Worm (Caenorhabditis elegans) whole organism, L4 larva: ENCODE results near the gene rpl-16.

Source experiments
- aly-2 ChIP-seq: sonication (generic microtip); optimal IDR thresholded peaks from 2 replicates; lab custom pipeline; 2018; ENCODE audit warnings: missing biosample characterization, missing genetic modification characterization
- pqm-1 ChIP-seq: sonication (generic microtip); optimal IDR thresholded peaks from 2 replicates; lab custom pipeline; 2017; ENCODE audit warnings: missing biosample characterization, missing genetic modification characterization

- TF ChIP-seq pqm-1 (tag; lab: Kevin White, UChicago), result no peak
- no peak for TF ChIP-seq aly-2 (tag; lab: Kevin White, UChicago)
Measured at ce11 chrIII:3470973-3471372, 32.4 kb downstream of the rpl-16 start.
